Fruit fly (Drosophila melanogaster) whole organism, larva: ENCODE results near the gene del.

Source experiments
- noc ChIP-seq: fragments of 200-800 bp; sonication (Bioruptor generic); optimal IDR thresholded peaks from 3 replicates; lab custom pipeline; 2019; ENCODE audit warnings: missing biosample characterization, mild to moderate bottlenecking, missing genetic modification characterization, moderate library complexity

del gene

DNA sequence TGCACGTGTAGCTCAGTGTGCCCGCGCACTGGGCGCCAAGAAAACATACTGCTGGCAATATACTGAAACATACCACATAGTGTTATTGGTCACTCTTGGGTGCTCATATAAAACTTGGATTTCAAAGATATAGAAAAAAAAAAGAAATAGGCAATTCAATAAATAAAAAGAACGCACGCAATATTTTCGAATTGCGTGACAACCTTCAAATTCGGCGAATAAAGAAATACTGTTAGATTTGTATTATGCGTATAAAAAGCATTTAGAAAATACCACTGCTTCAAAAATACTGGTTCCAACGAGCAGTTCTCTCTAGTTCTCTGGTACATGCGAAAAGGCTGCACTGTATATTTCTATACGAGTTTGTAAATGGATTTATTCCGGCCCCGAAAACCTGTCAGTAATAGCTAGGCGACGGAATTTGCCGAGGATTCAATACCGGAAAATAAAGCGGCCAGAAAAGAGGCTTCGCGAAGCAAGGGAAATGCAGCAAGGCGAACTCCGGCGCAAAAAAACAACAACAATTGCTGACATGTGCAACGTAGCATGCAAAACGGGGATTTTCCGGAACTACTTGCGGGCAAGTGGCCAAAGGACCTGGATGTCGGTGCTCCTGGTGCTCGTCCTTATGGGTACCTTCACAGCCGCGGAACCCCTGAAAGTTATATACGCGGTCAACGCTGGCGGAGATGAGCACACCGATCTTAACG is 45.8 kb downstream of the del start, which contains the start of gene CG9257:
CG9257 (plus strand) TSS at position 345 of the 710 bp plus-strand sequence.
- TF ChIP-seq noc (tag; lab: Kevin White, UChicago): no peak

DNA sequence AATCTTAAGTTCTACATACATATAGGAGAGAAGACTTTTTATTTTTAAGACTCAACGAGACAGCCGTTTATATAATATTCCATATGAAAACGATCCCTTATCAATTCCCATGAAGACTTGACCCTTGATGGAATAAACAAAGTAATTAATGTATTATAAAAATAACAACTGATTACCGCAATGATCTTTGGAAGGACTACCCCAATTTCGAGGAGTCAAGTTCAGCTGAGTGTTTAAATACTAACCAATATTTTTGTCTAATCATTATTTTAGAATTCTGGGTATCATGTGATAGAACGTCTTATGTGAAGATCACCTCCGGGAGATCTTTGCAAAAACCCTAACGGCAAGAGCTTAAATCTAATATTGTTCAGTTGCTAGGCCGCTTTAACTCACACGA is 50.5 kb downstream of the del start:
- TF ChIP-seq noc (tag; lab: Kevin White, UChicago): no peak

DNA sequence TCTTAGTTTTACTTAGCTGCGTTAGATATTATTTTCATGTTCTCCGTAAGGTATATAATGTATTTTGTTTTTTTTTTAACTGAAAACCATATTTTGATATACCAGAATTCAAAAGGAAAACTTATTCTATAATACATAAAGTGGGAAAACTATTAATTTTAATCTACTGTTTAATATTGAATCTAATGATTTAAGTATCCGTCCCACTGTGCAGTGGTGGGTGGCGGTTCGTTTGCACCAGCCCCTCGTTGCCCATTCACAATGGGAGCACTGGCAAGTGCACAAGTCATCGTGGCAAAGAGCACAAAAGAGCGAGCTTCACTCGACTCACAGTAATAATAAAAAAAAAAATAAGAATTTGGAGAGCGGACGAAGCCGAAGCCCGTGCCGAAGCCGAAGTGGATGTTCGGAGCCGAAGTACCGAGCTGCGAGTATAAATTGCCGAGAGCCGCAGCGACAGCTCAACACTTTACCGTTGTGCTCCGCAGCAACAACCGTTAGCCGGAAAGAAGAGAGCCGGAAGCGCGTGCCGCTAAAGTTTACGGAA is 51.8 kb downstream of the del start, which contains the start of gene CG34136:
CG34136 (plus strand) TSS at position 475 of the 547 bp plus-strand sequence.
- TF ChIP-seq noc (tag; lab: Kevin White, UChicago): no peak
